Worm (Caenorhabditis elegans): ENCODE measurements around the gene C45G7.13.

DNA sequence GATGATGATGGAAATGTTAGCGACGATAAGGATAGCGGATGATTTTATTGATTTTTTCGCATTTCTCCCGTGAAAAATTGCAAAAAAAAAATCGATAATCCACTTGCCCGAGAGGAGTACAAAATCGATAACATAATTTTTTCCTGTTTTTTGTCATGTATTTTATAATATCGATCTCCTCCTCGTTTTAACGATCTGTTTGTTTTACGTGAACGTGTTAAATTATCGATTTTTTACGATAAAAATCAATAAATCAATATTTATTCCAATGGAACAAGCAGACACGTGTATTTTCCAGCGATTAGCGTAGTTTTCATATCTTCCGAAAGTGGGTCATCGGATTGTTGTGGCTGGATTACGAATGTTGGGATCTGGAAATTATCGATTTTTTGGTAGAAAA lies 55.1 kb downstream of the C45G7.13 start:
- no peak for TF ChIP-seq ama-1 (optimal IDR thresholded peaks at IDR 0.05)
- no peak for TF ChIP-seq tra-4 (tag; optimal IDR thresholded peaks at IDR 0.05)
- no peak for TF ChIP-seq sea-1 (GFP tag; conservative IDR thresholded peaks at IDR 0.05)
- TF ChIP-seq flt-1 (GFP tag; IDR thresholded peaks at IDR 0.05): no peak
- TF ChIP-seq F13C5.2 (tag; optimal IDR thresholded peaks at IDR 0.05): no peak
- TF ChIP-seq ceh-13 (GFP tag; optimal IDR thresholded peaks at IDR 0.05): no peak
- no peak for TF ChIP-seq hnd-1 (tag; optimal IDR thresholded peaks at IDR 0.05)
- TF ChIP-seq tbx-11 (GFP tag; IDR thresholded peaks at IDR 0.05): no peak
- no peak for TF ChIP-seq B0310.2 (tag; optimal IDR thresholded peaks at IDR 0.05)

Measured in whole organism, early embryonic.